Worm (Caenorhabditis elegans) whole organism, L1 larva: Measurements from ENCODE around the gene Y82E9BL.6.

Experiments
- C04F5.9 ChIP-seq: sonication (generic microtip); optimal IDR thresholded peaks from 2 replicates; lab custom pipeline; 2016; ENCODE audit warnings: missing genetic modification characterization, missing compliant biosample characterization
- C16A3.4 ChIP-seq: fragments of 150-350 bp; optimal IDR thresholded peaks from 2 replicates; lab custom pipeline; 2014; ENCODE audit warnings: missing biosample characterization, missing genetic modification characterization
- C34B4.2 ChIP-seq: sonication (generic microtip); optimal IDR thresholded peaks from 2 replicates; lab custom pipeline; 2017; ENCODE audit warnings: mild to moderate bottlenecking, missing genetic modification characterization, missing compliant biosample characterization
- ama-1 ChIP-seq: fragments of 150-350 bp; optimal IDR thresholded peaks from 2 replicates; lab custom pipeline; 2014
- ceh-63 ChIP-seq: fragments of 200-800 bp; sonication (Bioruptor generic); optimal IDR thresholded peaks from 2 replicates; lab custom pipeline; 2018; ENCODE audit warnings: mild to moderate bottlenecking, missing genetic modification characterization, missing compliant biosample characterization
- ceh-82 ChIP-seq, 3 experiments: fragments of 150-350 bp in 1 of 3; sonication (generic microtip) in 2 of 3; optimal IDR thresholded peaks; 2 replicates each; lab custom pipeline; 2014 to 2017; ENCODE audit warnings: missing biosample characterization in 3 of 3, missing genetic modification characterization in 3 of 3
- ceh-88 ChIP-seq: fragments of 200-800 bp; sonication (Bioruptor generic); IDR thresholded peaks from 2 replicates; pipeline ENCODE4 v1.3.6; 2022; ENCODE audit warnings: missing genetic modification characterization, missing compliant biosample characterization
- ceh-90 ChIP-seq: sonication (generic microtip); optimal IDR thresholded peaks from 2 replicates; lab custom pipeline; 2016; ENCODE audit warnings: missing genetic modification characterization, missing compliant biosample characterization
- dpl-1 ChIP-seq, 3 experiments: fragments of 150-350 bp in 2 of 3; sonication (generic microtip) in 1 of 3; optimal IDR thresholded peaks; 2 replicates each; lab custom pipeline; 2014 to 2017; ENCODE audit warnings: missing biosample characterization in 3 of 3, missing genetic modification characterization in 3 of 3, missing genetic modification reagents in 3 of 3
- efl-1 ChIP-seq, 4 experiments: fragments of 150-350 bp; optimal IDR thresholded peaks in 3 of 4; peaks in 1 of 4; 1 replicate in 1 of 4; 2 replicates in 3 of 4; lab custom pipeline; 2014; ENCODE audit warnings: missing biosample characterization in 2 of 4, missing genetic modification characterization in 2 of 4, missing genetic modification reagents in 2 of 4
- efl-3 ChIP-seq: fragments of 200-800 bp; sonication (Bioruptor generic); optimal IDR thresholded peaks from 2 replicates; lab custom pipeline; 2018; ENCODE audit warnings: mild to moderate bottlenecking, missing genetic modification characterization, missing compliant biosample characterization
- elt-2 ChIP-seq: sonication (generic microtip); optimal IDR thresholded peaks from 2 replicates; lab custom pipeline; 2016; ENCODE audit warnings: missing genetic modification characterization, mild to moderate bottlenecking, inconsistent platforms, missing compliant biosample characterization, missing genetic modification reagents
- fkh-8 ChIP-seq: sonication (generic microtip); optimal IDR thresholded peaks from 2 replicates; lab custom pipeline; 2016; ENCODE audit warnings: mild to moderate bottlenecking, missing genetic modification characterization, missing compliant biosample characterization
- hlh-17 ChIP-seq: fragments of 200-800 bp; sonication (Bioruptor generic); optimal IDR thresholded peaks from 2 replicates; lab custom pipeline; 2018; ENCODE audit warnings: missing genetic modification characterization, mild to moderate bottlenecking, missing compliant biosample characterization, moderate library complexity, borderline replicate concordance
- irx-1 ChIP-seq: sonication (generic microtip); optimal IDR thresholded peaks from 2 replicates; lab custom pipeline; 2016; ENCODE audit warnings: missing genetic modification characterization, missing compliant biosample characterization
- jun-1 ChIP-seq: fragments of 150-350 bp; optimal IDR thresholded peaks from 2 replicates; lab custom pipeline; 2014; ENCODE audit warnings: missing biosample characterization, missing genetic modification reagents, missing genetic modification characterization
- lin-14 ChIP-seq: fragments of 200-800 bp; sonication (Bioruptor generic); optimal IDR thresholded peaks from 2 replicates; lab custom pipeline; 2018; ENCODE audit warnings: mild to moderate bottlenecking, missing genetic modification characterization, moderate library complexity, missing compliant biosample characterization
- lin-15B ChIP-seq: fragments of 150-350 bp; sonication (generic microtip); optimal IDR thresholded peaks from 3 replicates; lab custom pipeline; 2014; ENCODE audit warnings: missing biosample characterization, missing genetic modification characterization
- lin-35 ChIP-seq, 2 experiments: fragments of 150-350 bp; optimal IDR thresholded peaks; 2 replicates each; lab custom pipeline; 2014; ENCODE audit warnings: missing biosample characterization in 2 of 2, missing genetic modification characterization in 2 of 2, missing genetic modification reagents in 2 of 2
- mef-2 ChIP-seq: fragments of 150-350 bp; optimal IDR thresholded peaks from 2 replicates; lab custom pipeline; 2014; ENCODE audit warnings: missing biosample characterization, missing genetic modification characterization
- nhr-11 ChIP-seq: fragments of 150-350 bp; optimal IDR thresholded peaks from 2 replicates; lab custom pipeline; 2014; ENCODE audit warnings: missing biosample characterization, missing genetic modification characterization
- nhr-47 ChIP-seq: sonication (generic microtip); optimal IDR thresholded peaks from 2 replicates; lab custom pipeline; 2016; ENCODE audit warnings: mild to moderate bottlenecking, missing genetic modification characterization, moderate library complexity, missing compliant biosample characterization
- nhr-84 ChIP-seq: sonication (generic microtip); optimal IDR thresholded peaks from 2 replicates; lab custom pipeline; 2017; ENCODE audit warnings: missing biosample characterization, missing genetic modification characterization
- skn-1 ChIP-seq: fragments of 150-350 bp; optimal IDR thresholded peaks from 2 replicates; lab custom pipeline; 2014; ENCODE audit warnings: missing biosample characterization, missing genetic modification characterization
- snpc-4 ChIP-seq: fragments of 150-350 bp; optimal IDR thresholded peaks from 2 replicates; lab custom pipeline; 2014; ENCODE audit warnings: missing biosample characterization, missing genetic modification characterization
- sup-37 ChIP-seq: fragments of 200-800 bp; sonication (Bioruptor generic); optimal IDR thresholded peaks from 2 replicates; lab custom pipeline; 2018; ENCODE audit warnings: mild to moderate bottlenecking, missing genetic modification characterization, missing compliant biosample characterization
- tbx-2 ChIP-seq: sonication (generic microtip); optimal IDR thresholded peaks from 2 replicates; lab custom pipeline; 2016; ENCODE audit warnings: missing genetic modification characterization, missing compliant biosample characterization

Gene Y82E9BL.6

ce11 chrIII:1347003-1347402 lies 1.4 kb upstream of the Y82E9BL.6 start:
- no peak for TF ChIP-seq C34B4.2 (tag; lab: Kevin White, UChicago)
- TF ChIP-seq efl-1 (optimal IDR thresholded peaks at IDR 0.05; lab: Kevin White, UChicago), result no peak
- peak in 1 of 2 experiments; percentile 51 for TF ChIP-seq efl-1 (GFP tag; optimal IDR thresholded peaks at IDR 0.05 in 1 of 2; lab: Kevin White, UChicago)
- no peak for TF ChIP-seq ceh-82 (tag; optimal IDR thresholded peaks at IDR 0.05; lab: Kevin White, UChicago)
- TF ChIP-seq, all 84 proteins: peak for 1

ce11 chrIII:1342919-1343419 lies 2.6 kb downstream of the Y82E9BL.6 start, which contains the start of gene fbxa-27:
Gene fbxa-27 (plus strand): TSS chrIII:1342969.
- no peak for TF ChIP-seq skn-1 (tag; lab: Kevin White, UChicago)
- TF ChIP-seq snpc-4 (tag; lab: Kevin White, UChicago), result no peak
- TF ChIP-seq nhr-11 (tag; lab: Kevin White, UChicago), result no peak
- TF ChIP-seq dpl-1 (GFP tag; optimal IDR thresholded peaks at IDR 0.05; lab: Kevin White, UChicago), result peak in 1 of 3 experiments; percentile 44
- peak in 1 of 2 experiments; percentile 20 for TF ChIP-seq lin-35 (GFP tag; optimal IDR thresholded peaks at IDR 0.05; lab: Kevin White, UChicago)
- peak; percentile 27 to 63 for TF ChIP-seq efl-1 (optimal IDR thresholded peaks at IDR 0.05; lab: Kevin White, UChicago)
- peak; percentile 62 to 76 for TF ChIP-seq efl-1 (GFP tag; optimal IDR thresholded peaks at IDR 0.05 in 1 of 2; lab: Kevin White, UChicago)

- no peak for TF ChIP-seq skn-1 (tag; lab: Kevin White, UChicago)
Measured at ce11 chrIII:1342488-1342887, 3.1 kb downstream of the Y82E9BL.6 start, which contains the start of gene fbxa-26. Gene fbxa-26 (minus strand): TSS chrIII:1342522.

- TF ChIP-seq jun-1, result no peak
- TF ChIP-seq skn-1 (tag; lab: Kevin White, UChicago), result no peak
- no peak for TF ChIP-seq C16A3.4
- TF ChIP-seq ceh-90 (tag; lab: Kevin White, UChicago), result no peak
- TF ChIP-seq mef-2 (tag; lab: Kevin White, UChicago), result no peak
- TF ChIP-seq nhr-11 (tag; lab: Kevin White, UChicago), result no peak
- no peak for TF ChIP-seq nhr-47
- no peak for TF ChIP-seq C04F5.9 (tag; lab: Kevin White, UChicago)
Measured at ce11 chrIII:1340240-1340639, 5.4 kb downstream of the Y82E9BL.6 start, which contains the start of gene fbxa-5. Gene fbxa-5 (minus strand): TSS chrIII:1340340.

ce11 chrIII:1331894-1332293 lies 13.7 kb downstream of the Y82E9BL.6 start, which contains the start of gene Y82E9BL.19:
Gene Y82E9BL.19 (plus strand): TSS chrIII:1332016.
- TF ChIP-seq fkh-8 (tag; lab: Kevin White, UChicago), result no peak
- TF ChIP-seq elt-2 (tag; lab: Kevin White, UChicago), result peak; percentile 23
- TF ChIP-seq, all 84 proteins: peak for 1

- TF ChIP-seq mef-2 (tag; lab: Kevin White, UChicago) (no peak), ama-1 (no peak), tbx-2 (tag; lab: Kevin White, UChicago) (no peak), lin-14 (no peak), sup-37 (GFP tag; lab: Kevin White, UChicago) (no peak), hlh-17 (GFP tag; lab: Kevin White, UChicago) (no peak)
Measured at ce11 chrIII:1326490-1326889, 19.1 kb downstream of the Y82E9BL.6 start, which contains the start of gene Y82E9BL.18. Gene Y82E9BL.18 (plus strand): TSS chrIII:1326790.

- TF ChIP-seq ceh-88, result no peak
- TF ChIP-seq irx-1 (tag; lab: Kevin White, UChicago), result no peak
- no peak for TF ChIP-seq nhr-84 (tag; lab: Kevin White, UChicago)
- TF ChIP-seq ceh-63 (GFP tag; lab: Kevin White, UChicago), result no peak
- no peak for TF ChIP-seq efl-3 (GFP tag; lab: Kevin White, UChicago)
- TF ChIP-seq lin-15B (tag; lab: Kevin White, UChicago), result no peak
Measured at ce11 chrIII:1324513-1324912, 21.1 kb downstream of the Y82E9BL.6 start, which contains the start of gene fbxa-14. Gene fbxa-14 (minus strand): TSS chrIII:1324613.
